Worm (Caenorhabditis elegans) whole organism, L2 larva: ENCODE data around the gene srz-72.

Source experiments
- nhr-25 ChIP-seq: fragments of 150-350 bp; sonication (generic microtip); optimal IDR thresholded peaks from 3 replicates; lab custom pipeline; 2014; ENCODE audit warnings: missing biosample characterization, missing genetic modification characterization
- snpc-4 ChIP-seq: fragments of 150-350 bp; optimal IDR thresholded peaks from 2 replicates; lab custom pipeline; 2014; ENCODE audit warnings: missing biosample characterization, missing genetic modification characterization

ce11 chrIV:16320410-16320809, 21.5 kb downstream of the srz-72 start, which contains the start of gene K03D3.5:
- TF ChIP-seq nhr-25 (tag; lab: Kevin White, UChicago) = no peak
- TF ChIP-seq snpc-4 (tag; lab: Kevin White, UChicago) = no peak
